Worm (Caenorhabditis elegans) whole organism, mixed stage, embryonic: ENCODE data around the gene grd-14.

Experiments
- unc-120 ChIP-seq: sonication (generic microtip); optimal IDR thresholded peaks from 2 replicates; lab custom pipeline; 2017; ENCODE audit warnings: missing genetic modification characterization, missing compliant biosample characterization; ENCODE audit not compliant: poor library complexity, severe bottlenecking

Gene grd-14

ce11 chrX:8550099-8550498 lies 50.3 kb downstream of the grd-14 start:
- no peak for TF ChIP-seq unc-120 (tag; lab: Kevin White, UChicago)
